Worm (Caenorhabditis elegans) whole organism, L1 larva: ENCODE data around the gene C28D4.18.
A peak's percentile ranks its signal among the peaks of the same experiment; 100 is the strongest.

Experiments used
- C16A3.4 ChIP-seq: fragments of 150-350 bp; optimal IDR thresholded peaks from 2 replicates; lab custom pipeline; 2014; ENCODE audit warnings: missing biosample characterization, missing genetic modification characterization
- C34B4.2 ChIP-seq: sonication (generic microtip); optimal IDR thresholded peaks from 2 replicates; lab custom pipeline; 2017; ENCODE audit warnings: mild to moderate bottlenecking, missing genetic modification characterization, missing compliant biosample characterization
- F16B12.6 ChIP-seq: fragments of 150-350 bp; optimal IDR thresholded peaks from 2 replicates; lab custom pipeline; 2014; ENCODE audit warnings: missing biosample characterization, missing genetic modification characterization
- Y116A8C.19 ChIP-seq: sonication (generic microtip); optimal IDR thresholded peaks from 2 replicates; lab custom pipeline; 2016; ENCODE audit warnings: missing compliant biosample characterization, missing genetic modification characterization, borderline replicate concordance
- aha-1 ChIP-seq: fragments of 150-350 bp; optimal IDR thresholded peaks from 2 replicates; lab custom pipeline; 2014; ENCODE audit warnings: missing biosample characterization, missing genetic modification characterization
- blmp-1 ChIP-seq: fragments of 150-350 bp; optimal IDR thresholded peaks from 2 replicates; lab custom pipeline; 2014; ENCODE audit warnings: missing biosample characterization, missing genetic modification characterization
- ceh-8 ChIP-seq: fragments of 200-800 bp; sonication (Bioruptor generic); optimal IDR thresholded peaks from 2 replicates; lab custom pipeline; 2018; ENCODE audit warnings: mild to moderate bottlenecking, missing genetic modification characterization, moderate library complexity, missing compliant biosample characterization
- ceh-82 ChIP-seq, 3 experiments: fragments of 150-350 bp in 1 of 3; sonication (generic microtip) in 2 of 3; optimal IDR thresholded peaks; 2 replicates each; lab custom pipeline; 2014 to 2017; ENCODE audit warnings: missing biosample characterization in 3 of 3, missing genetic modification characterization in 3 of 3
- ceh-88 ChIP-seq: fragments of 200-800 bp; sonication (Bioruptor generic); IDR thresholded peaks from 2 replicates; pipeline ENCODE4 v1.3.6; 2022; ENCODE audit warnings: missing genetic modification characterization, missing compliant biosample characterization
- ces-1 ChIP-seq: fragments of 150-350 bp; optimal IDR thresholded peaks from 2 replicates; lab custom pipeline; 2014; ENCODE audit warnings: missing biosample characterization, missing genetic modification reagents, missing genetic modification characterization
- dpl-1 ChIP-seq, 3 experiments: fragments of 150-350 bp in 2 of 3; sonication (generic microtip) in 1 of 3; optimal IDR thresholded peaks; 2 replicates each; lab custom pipeline; 2014 to 2017; ENCODE audit warnings: missing biosample characterization in 3 of 3, missing genetic modification characterization in 3 of 3, missing genetic modification reagents in 3 of 3
- efl-1 ChIP-seq, 4 experiments: fragments of 150-350 bp; optimal IDR thresholded peaks in 3 of 4; peaks in 1 of 4; 1 replicate in 1 of 4; 2 replicates in 3 of 4; lab custom pipeline; 2014; ENCODE audit warnings: missing biosample characterization in 2 of 4, missing genetic modification characterization in 2 of 4, missing genetic modification reagents in 2 of 4
- egl-27 ChIP-seq, 2 experiments: fragments of 150-350 bp in 1 of 2; sonication (generic microtip); optimal IDR thresholded peaks; 3 replicates each; lab custom pipeline; 2017 to 2018; ENCODE audit warnings: missing biosample characterization in 2 of 2, missing genetic modification characterization in 2 of 2, missing genetic modification reagents in 2 of 2
- elt-3 ChIP-seq, 6 experiments: fragments of 150-350 bp in 1 of 6; sonication (generic microtip); optimal IDR thresholded peaks; 2 replicates each; lab custom pipeline; 2017 to 2018; ENCODE audit warnings: missing biosample characterization in 6 of 6, missing genetic modification characterization in 6 of 6, inconsistent platforms in 1 of 6
- fkh-10 ChIP-seq: sonication (generic microtip); optimal IDR thresholded peaks from 2 replicates; lab custom pipeline; 2017; ENCODE audit warnings: missing biosample characterization, missing genetic modification reagents, missing genetic modification characterization
- fkh-4 ChIP-seq: sonication (generic microtip); optimal IDR thresholded peaks from 2 replicates; lab custom pipeline; 2016; ENCODE audit warnings: missing compliant biosample characterization, missing genetic modification characterization, borderline replicate concordance
- fkh-8 ChIP-seq: sonication (generic microtip); optimal IDR thresholded peaks from 2 replicates; lab custom pipeline; 2016; ENCODE audit warnings: mild to moderate bottlenecking, missing genetic modification characterization, missing compliant biosample characterization
- hlh-17 ChIP-seq: fragments of 200-800 bp; sonication (Bioruptor generic); optimal IDR thresholded peaks from 2 replicates; lab custom pipeline; 2018; ENCODE audit warnings: missing genetic modification characterization, mild to moderate bottlenecking, missing compliant biosample characterization, moderate library complexity, borderline replicate concordance
- hlh-4 ChIP-seq: sonication (generic microtip); optimal IDR thresholded peaks from 2 replicates; lab custom pipeline; 2016; ENCODE audit warnings: mild to moderate bottlenecking, missing genetic modification characterization, missing compliant biosample characterization
- hpl-2 ChIP-seq: fragments of 150-350 bp; optimal IDR thresholded peaks from 2 replicates; lab custom pipeline; 2014; ENCODE audit warnings: missing biosample characterization, missing genetic modification reagents, missing genetic modification characterization
- irx-1 ChIP-seq: sonication (generic microtip); optimal IDR thresholded peaks from 2 replicates; lab custom pipeline; 2016; ENCODE audit warnings: missing genetic modification characterization, missing compliant biosample characterization
- isw-1 ChIP-seq: fragments of 200-800 bp; sonication (Bioruptor generic); IDR thresholded peaks from 2 replicates; pipeline ENCODE4 v1.3.6; 2022; ENCODE audit warnings: missing genetic modification characterization, missing compliant biosample characterization
- lin-13 ChIP-seq: fragments of 150-350 bp; optimal IDR thresholded peaks from 2 replicates; lab custom pipeline; 2014; ENCODE audit warnings: missing biosample characterization, missing genetic modification reagents, missing genetic modification characterization
- lin-14 ChIP-seq: fragments of 200-800 bp; sonication (Bioruptor generic); optimal IDR thresholded peaks from 2 replicates; lab custom pipeline; 2018; ENCODE audit warnings: mild to moderate bottlenecking, missing genetic modification characterization, moderate library complexity, missing compliant biosample characterization
- lin-15B ChIP-seq: fragments of 150-350 bp; sonication (generic microtip); optimal IDR thresholded peaks from 3 replicates; lab custom pipeline; 2014; ENCODE audit warnings: missing biosample characterization, missing genetic modification characterization
- lin-35 ChIP-seq, 2 experiments: fragments of 150-350 bp; optimal IDR thresholded peaks; 2 replicates each; lab custom pipeline; 2014; ENCODE audit warnings: missing biosample characterization in 2 of 2, missing genetic modification characterization in 2 of 2, missing genetic modification reagents in 2 of 2
- lin-39 ChIP-seq: fragments of 150-350 bp; optimal IDR thresholded peaks from 2 replicates; lab custom pipeline; 2014; ENCODE audit warnings: missing biosample characterization, missing genetic modification reagents, missing genetic modification characterization
- lir-3 ChIP-seq: sonication (generic microtip); optimal IDR thresholded peaks from 2 replicates; lab custom pipeline; 2016; ENCODE audit warnings: mild to moderate bottlenecking, missing genetic modification characterization, moderate library complexity, missing compliant biosample characterization; ENCODE audit not compliant: poor library complexity
- lsy-2 ChIP-seq, 2 experiments: fragments of 150-350 bp; optimal IDR thresholded peaks; 2 replicates each; lab custom pipeline; 2014; ENCODE audit warnings: missing biosample characterization in 2 of 2, missing genetic modification characterization in 2 of 2
- mef-2 ChIP-seq: fragments of 150-350 bp; optimal IDR thresholded peaks from 2 replicates; lab custom pipeline; 2014; ENCODE audit warnings: missing biosample characterization, missing genetic modification characterization
- mep-1 ChIP-seq: fragments of 150-350 bp; optimal IDR thresholded peaks from 2 replicates; lab custom pipeline; 2014; ENCODE audit warnings: missing biosample characterization, missing genetic modification characterization
- nhr-11 ChIP-seq: fragments of 150-350 bp; optimal IDR thresholded peaks from 2 replicates; lab custom pipeline; 2014; ENCODE audit warnings: missing biosample characterization, missing genetic modification characterization
- nhr-12 ChIP-seq: sonication (generic microtip); optimal IDR thresholded peaks from 2 replicates; lab custom pipeline; 2017; ENCODE audit warnings: missing biosample characterization, missing genetic modification characterization
- nhr-20 ChIP-seq: sonication (generic microtip); optimal IDR thresholded peaks from 2 replicates; lab custom pipeline; 2016; ENCODE audit warnings: mild to moderate bottlenecking, missing genetic modification characterization, missing compliant biosample characterization
- nhr-237 ChIP-seq: fragments of 150-350 bp; optimal IDR thresholded peaks from 2 replicates; lab custom pipeline; 2014; ENCODE audit warnings: missing biosample characterization, missing genetic modification characterization
- nhr-47 ChIP-seq: sonication (generic microtip); optimal IDR thresholded peaks from 2 replicates; lab custom pipeline; 2016; ENCODE audit warnings: mild to moderate bottlenecking, missing genetic modification characterization, moderate library complexity, missing compliant biosample characterization
- nhr-71 ChIP-seq: sonication (generic microtip); optimal IDR thresholded peaks from 2 replicates; lab custom pipeline; 2016; ENCODE audit warnings: mild to moderate bottlenecking, missing genetic modification characterization, moderate library complexity, missing compliant biosample characterization
- nhr-77 ChIP-seq: fragments of 150-350 bp; optimal IDR thresholded peaks from 2 replicates; lab custom pipeline; 2014; ENCODE audit warnings: missing biosample characterization, missing genetic modification characterization
- nhr-90 ChIP-seq: sonication (generic microtip); optimal IDR thresholded peaks from 2 replicates; lab custom pipeline; 2016; ENCODE audit warnings: mild to moderate bottlenecking, missing genetic modification characterization, missing compliant biosample characterization; ENCODE audit not compliant: poor library complexity
- pag-3 ChIP-seq: sonication (generic microtip); optimal IDR thresholded peaks from 2 replicates; lab custom pipeline; 2017; ENCODE audit warnings: missing genetic modification characterization, mild to moderate bottlenecking, missing compliant biosample characterization, antibody characterized with exemption, borderline replicate concordance; ENCODE audit not compliant: insufficient read depth
- pqm-1 ChIP-seq: sonication (generic microtip); optimal IDR thresholded peaks from 3 replicates; lab custom pipeline; 2017; ENCODE audit warnings: missing biosample characterization, missing genetic modification characterization
- rnt-1 ChIP-seq: sonication (generic microtip); optimal IDR thresholded peaks from 2 replicates; lab custom pipeline; 2016; ENCODE audit warnings: mild to moderate bottlenecking, missing genetic modification characterization, moderate library complexity, missing compliant biosample characterization
- skn-1 ChIP-seq: fragments of 150-350 bp; optimal IDR thresholded peaks from 2 replicates; lab custom pipeline; 2014; ENCODE audit warnings: missing biosample characterization, missing genetic modification characterization
- snu-23 ChIP-seq: sonication (generic microtip); optimal IDR thresholded peaks from 2 replicates; lab custom pipeline; 2016; ENCODE audit warnings: missing genetic modification characterization, missing compliant biosample characterization
- swsn-7 ChIP-seq: sonication (generic microtip); optimal IDR thresholded peaks from 2 replicates; lab custom pipeline; 2016; ENCODE audit warnings: missing genetic modification characterization, missing compliant biosample characterization
- unc-30 ChIP-seq: sonication (generic microtip); optimal IDR thresholded peaks from 2 replicates; lab custom pipeline; 2017; ENCODE audit warnings: missing biosample characterization, missing genetic modification characterization
- unc-86 ChIP-seq: sonication (generic microtip); optimal IDR thresholded peaks from 2 replicates; lab custom pipeline; 2016; ENCODE audit warnings: missing genetic modification characterization, missing compliant biosample characterization
- unc-98 ChIP-seq: fragments of 200-800 bp; sonication (Bioruptor generic); IDR thresholded peaks from 2 replicates; pipeline ENCODE4 v1.3.6; 2022; ENCODE audit warnings: missing genetic modification characterization, missing compliant biosample characterization
- xbp-1 ChIP-seq: sonication (generic microtip); optimal IDR thresholded peaks from 2 replicates; lab custom pipeline; 2016; ENCODE audit warnings: missing genetic modification characterization, missing compliant biosample characterization
- zip-4 ChIP-seq: fragments of 200-800 bp; sonication (Bioruptor generic); optimal IDR thresholded peaks from 2 replicates; lab custom pipeline; 2018; ENCODE audit warnings: mild to moderate bottlenecking, missing genetic modification characterization, moderate library complexity, missing compliant biosample characterization
- ztf-4 ChIP-seq: fragments of 150-350 bp; optimal IDR thresholded peaks from 2 replicates; lab custom pipeline; 2014; ENCODE audit warnings: missing biosample characterization, missing genetic modification characterization

Gene C28D4.18

DNA sequence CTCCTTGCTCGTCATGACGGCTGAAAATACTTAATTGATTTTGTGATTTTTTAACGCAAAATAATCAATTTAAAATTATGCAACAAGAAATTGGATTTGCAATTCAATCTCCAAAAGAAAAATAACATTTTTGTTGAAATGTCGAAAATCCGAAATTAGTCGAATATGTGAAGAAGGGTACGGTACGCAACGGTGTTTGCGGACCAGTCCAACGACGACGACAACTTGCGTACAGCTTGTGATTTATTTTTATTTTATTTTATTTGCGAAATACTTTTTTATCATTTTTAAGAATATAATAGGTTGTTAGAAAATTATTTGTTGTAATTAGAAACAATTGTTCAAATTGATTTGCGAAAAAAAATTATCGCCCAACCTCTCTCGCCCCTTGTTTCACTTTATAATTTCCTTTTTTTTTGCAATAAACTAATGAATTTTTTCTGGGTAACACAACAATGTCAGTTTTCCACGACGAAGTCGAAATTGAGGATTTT is 18.3 kb upstream of the C28D4.18 start, which contains the start of the genes dcaf-1 and dph-3:
TSS of gene dcaf-1 (minus strand) at position 20 of the 494 bp plus-strand sequence.
TSS of gene dph-3 (plus strand) at position 444 of the 494 bp plus-strand sequence.
- no peak for TF ChIP-seq hpl-2 (GFP tag; lab: Kevin White, UChicago)
- TF ChIP-seq lin-15B (tag; lab: Kevin White, UChicago): peak; percentile 3
- peak; percentile 34 to 68 (median 51) for TF ChIP-seq dpl-1 (GFP tag; optimal IDR thresholded peaks at IDR 0.05; lab: Kevin White, UChicago)
- TF ChIP-seq pqm-1: no peak
- peak; percentile 35 for TF ChIP-seq swsn-7 (tag; lab: Kevin White, UChicago)
- TF ChIP-seq fkh-10 (GFP tag; lab: Kevin White, UChicago): no peak
- no peak for TF ChIP-seq lin-14
- TF ChIP-seq nhr-12 (tag; lab: Kevin White, UChicago): no peak
- TF ChIP-seq unc-98 (GFP tag; lab: Robert Waterston, UW): no peak
- no peak for TF ChIP-seq nhr-77 (tag; lab: Kevin White, UChicago)
- TF ChIP-seq C16A3.4 (tag; lab: Kevin White, UChicago): peak; percentile 43
- TF ChIP-seq F16B12.6 (tag; lab: Kevin White, UChicago): peak; percentile 90
- no peak for TF ChIP-seq nhr-11 (tag; lab: Kevin White, UChicago)
- TF ChIP-seq ceh-8 (GFP tag; lab: Kevin White, UChicago): no peak
- peak in 2 of 3 experiments; percentile 23 to 35 for TF ChIP-seq ceh-82 (tag; optimal IDR thresholded peaks at IDR 0.05; lab: Kevin White, UChicago)
- TF ChIP-seq nhr-20 (tag; lab: Kevin White, UChicago): peak; percentile 32
- no peak for TF ChIP-seq rnt-1 (tag; lab: Kevin White, UChicago)
- TF ChIP-seq hlh-17 (GFP tag; lab: Kevin White, UChicago): no peak
- TF ChIP-seq mef-2 (tag; lab: Kevin White, UChicago): no peak
- TF ChIP-seq pag-3 (tag; lab: Kevin White, UChicago): no peak
- TF ChIP-seq elt-3 (tag; optimal IDR thresholded peaks at IDR 0.05; lab: Kevin White, UChicago): peak in 1 of 6 experiments; percentile 9
- TF ChIP-seq lsy-2 (tag; optimal IDR thresholded peaks at IDR 0.05; lab: Kevin White, UChicago): peak; percentile 96 to 99
- peak; percentile 59 for TF ChIP-seq nhr-71 (tag; lab: Kevin White, UChicago)
- peak; percentile 42 to 55 for TF ChIP-seq efl-1 (optimal IDR thresholded peaks at IDR 0.05; lab: Kevin White, UChicago)
- TF ChIP-seq efl-1 (GFP tag; optimal IDR thresholded peaks at IDR 0.05 in 1 of 2; lab: Kevin White, UChicago): peak; percentile 55 to 89
- TF ChIP-seq isw-1 (GFP tag; lab: Robert Waterston, UW): peak; percentile 17; the same call in 1 of the 2 replicates
- TF ChIP-seq ceh-88 (GFP tag; lab: Robert Waterston, UW): no peak
- no peak for TF ChIP-seq irx-1 (tag; lab: Kevin White, UChicago)
- no peak for TF ChIP-seq ces-1 (GFP tag; lab: Kevin White, UChicago)
- no peak for TF ChIP-seq unc-30 (tag; lab: Kevin White, UChicago)
- peak; percentile 36 for TF ChIP-seq nhr-47 (tag; lab: Kevin White, UChicago)
- TF ChIP-seq nhr-90 (tag; lab: Kevin White, UChicago): peak; percentile 4
- TF ChIP-seq blmp-1 (tag; lab: Kevin White, UChicago): peak; percentile 55
- TF ChIP-seq mep-1 (tag; lab: Kevin White, UChicago): peak; percentile 73
- no peak for TF ChIP-seq fkh-8
- TF ChIP-seq hlh-4 (tag; lab: Kevin White, UChicago): no peak
- peak; percentile 45 for TF ChIP-seq skn-1 (tag; lab: Kevin White, UChicago)
- no peak for TF ChIP-seq egl-27 (tag; optimal IDR thresholded peaks at IDR 0.05; lab: Kevin White, UChicago)
- TF ChIP-seq lir-3 (tag; lab: Kevin White, UChicago): no peak
- TF ChIP-seq lin-13 (GFP tag; lab: Kevin White, UChicago): no peak
- TF ChIP-seq snu-23 (GFP tag; lab: Kevin White, UChicago): peak; percentile 57
- TF ChIP-seq zip-4: no peak
- no peak for TF ChIP-seq aha-1 (tag; lab: Kevin White, UChicago)
- TF ChIP-seq unc-86 (tag; lab: Kevin White, UChicago): no peak
- no peak for TF ChIP-seq C34B4.2 (tag; lab: Kevin White, UChicago)
- no peak for TF ChIP-seq Y116A8C.19 (tag; lab: Kevin White, UChicago)
- no peak for TF ChIP-seq fkh-4 (tag; lab: Kevin White, UChicago)
- TF ChIP-seq ztf-4: no peak
- peak; percentile 50 to 65 for TF ChIP-seq lin-35 (GFP tag; optimal IDR thresholded peaks at IDR 0.05; lab: Kevin White, UChicago)
- no peak for TF ChIP-seq nhr-237 (tag; lab: Kevin White, UChicago)
- TF ChIP-seq xbp-1 (tag; lab: Kevin White, UChicago): peak; percentile 16
- no peak for TF ChIP-seq lin-39 (tag; lab: Kevin White, UChicago)
